Fruit fly (Drosophila melanogaster) whole organism, adult: ENCODE measurements around the gene CG33965.

Source experiments
- CG11617 ChIP-seq: fragments of 200-800 bp; sonication (Bioruptor generic); optimal IDR thresholded peaks from 2 replicates; lab custom pipeline; 2017; ENCODE audit warnings: mild to moderate bottlenecking, missing biosample characterization, missing genetic modification reagents, missing genetic modification characterization
- CG12768 ChIP-seq: fragments of 200-800 bp; sonication (Bioruptor generic); optimal IDR thresholded peaks from 2 replicates; lab custom pipeline; 2017; ENCODE audit warnings: missing biosample characterization, missing genetic modification characterization, mild to moderate bottlenecking, moderate library complexity, missing genetic modification reagents
- CG14711 ChIP-seq: fragments of 200-800 bp; sonication (Bioruptor generic); optimal IDR thresholded peaks from 2 replicates; lab custom pipeline; 2018; ENCODE audit warnings: missing biosample characterization, mild to moderate bottlenecking, missing genetic modification characterization, moderate library complexity
- CG1620 ChIP-seq: fragments of 200-800 bp; sonication (Bioruptor generic); optimal IDR thresholded peaks from 2 replicates; lab custom pipeline; 2016; ENCODE audit warnings: missing biosample characterization, missing genetic modification characterization
- CG33017 ChIP-seq: fragments of 200-800 bp; sonication (Bioruptor generic); optimal IDR thresholded peaks from 2 replicates; lab custom pipeline; 2018; ENCODE audit warnings: missing biosample characterization, mild to moderate bottlenecking, missing genetic modification characterization, moderate library complexity
- CG5204 ChIP-seq: fragments of 200-800 bp; sonication (Bioruptor generic); optimal IDR thresholded peaks from 2 replicates; lab custom pipeline; 2016; ENCODE audit warnings: missing biosample characterization, missing genetic modification characterization
- CG7045 ChIP-seq: fragments of 200-800 bp; sonication (Bioruptor generic); optimal IDR thresholded peaks from 2 replicates; lab custom pipeline; 2017; ENCODE audit warnings: missing biosample characterization, mild to moderate bottlenecking, missing genetic modification characterization
- CG7101 ChIP-seq: fragments of 200-800 bp; sonication (Bioruptor generic); optimal IDR thresholded peaks from 2 replicates; lab custom pipeline; 2018; ENCODE audit warnings: missing biosample characterization, mild to moderate bottlenecking, missing genetic modification characterization, moderate library complexity
- Clk ChIP-seq: fragments of 200-800 bp; sonication (Bioruptor generic); optimal IDR thresholded peaks from 2 replicates; lab custom pipeline; 2017; ENCODE audit warnings: missing biosample characterization, missing genetic modification characterization
- Crg-1 ChIP-seq: fragments of 200-800 bp; sonication (Bioruptor generic); optimal IDR thresholded peaks from 2 replicates; lab custom pipeline; 2016; ENCODE audit warnings: missing biosample characterization, missing genetic modification characterization
- Hr96 ChIP-seq: fragments of 200-800 bp; sonication (Bioruptor generic); optimal IDR thresholded peaks from 2 replicates; lab custom pipeline; 2016; ENCODE audit warnings: missing biosample characterization, missing genetic modification characterization
- Mnt ChIP-seq: fragments of 200-800 bp; sonication (Bioruptor generic); optimal IDR thresholded peaks from 2 replicates; lab custom pipeline; 2016; ENCODE audit warnings: missing biosample characterization, mild to moderate bottlenecking, missing genetic modification characterization
- bab1 ChIP-seq: fragments of 200-800 bp; sonication (Bioruptor generic); optimal IDR thresholded peaks from 3 replicates; lab custom pipeline; 2019; ENCODE audit warnings: missing biosample characterization, mild to moderate bottlenecking, missing genetic modification characterization, moderate library complexity
- cic ChIP-seq: fragments of 200-800 bp; sonication (Bioruptor generic); optimal IDR thresholded peaks from 2 replicates; lab custom pipeline; 2017; ENCODE audit warnings: missing biosample characterization, mild to moderate bottlenecking, missing genetic modification characterization, moderate library complexity
- cnc ChIP-seq, 2 experiments: fragments of >200 bp; optimal IDR thresholded peaks; 2 replicates each; lab custom pipeline; 2017
- kay ChIP-seq: fragments of 200-800 bp; sonication (Bioruptor generic); peaks from one replicate; lab custom pipeline; 2016; ENCODE audit warnings: missing biosample characterization, missing genetic modification characterization, borderline replicate concordance
- ovo ChIP-seq: fragments of 200-800 bp; sonication (Bioruptor generic); optimal IDR thresholded peaks from 2 replicates; lab custom pipeline; 2016; ENCODE audit warnings: missing biosample characterization, missing genetic modification characterization
- pad ChIP-seq: fragments of 200-800 bp; sonication (Bioruptor generic); optimal IDR thresholded peaks from 3 replicates; lab custom pipeline; 2017; ENCODE audit warnings: missing biosample characterization, missing genetic modification characterization, mild to moderate bottlenecking, moderate library complexity, missing genetic modification reagents
- tj ChIP-seq: fragments of 200-800 bp; sonication (Bioruptor generic); optimal IDR thresholded peaks from 3 replicates; lab custom pipeline; 2017; ENCODE audit warnings: missing biosample characterization, mild to moderate bottlenecking, missing genetic modification characterization, moderate library complexity
- toe ChIP-seq: fragments of 200-800 bp; sonication (Bioruptor generic); optimal IDR thresholded peaks from 2 replicates; lab custom pipeline; 2016; ENCODE audit warnings: missing biosample characterization, missing genetic modification characterization

The CG33965 gene

dm6 chr3L:1247627-1248295 lies 15.1 kb downstream of the CG33965 start, which contains the start of the genes Psf1 and Sac1:
Gene Psf1 (minus strand): TSS chr3L:1247677.
Gene Sac1 (plus strand): TSS chr3L:1247817.
- TF ChIP-seq CG1620 (GFP tag; lab: Kevin White, UChicago), result peak; percentile 29
- peak; percentile 19 for TF ChIP-seq CG14711 (tag; lab: Kevin White, UChicago)
- TF ChIP-seq tj (GFP tag; lab: Kevin White, UChicago), result no peak
- no peak for TF ChIP-seq CG11617 (GFP tag; lab: Kevin White, UChicago)
- TF ChIP-seq CG7101 (tag; lab: Kevin White, UChicago), result no peak
- TF ChIP-seq toe (GFP tag; lab: Kevin White, UChicago), result peak; percentile 49
- TF ChIP-seq Clk (GFP tag; lab: Kevin White, UChicago), result no peak
- no peak for TF ChIP-seq bab1 (GFP tag; lab: Kevin White, UChicago)
- no peak for TF ChIP-seq cnc (optimal IDR thresholded peaks at IDR 0.05; lab: Kevin White, UChicago)
- TF ChIP-seq pad (GFP tag; lab: Kevin White, UChicago), result no peak
- TF ChIP-seq CG7045 (GFP tag; lab: Kevin White, UChicago), result peak; percentile 5
- TF ChIP-seq Hr96 (GFP tag; lab: Kevin White, UChicago), result peak; percentile 55
- peak; percentile 30 for TF ChIP-seq CG5204
- TF ChIP-seq CG12768, result no peak
- no peak for TF ChIP-seq cic (GFP tag; lab: Kevin White, UChicago)
- no peak for TF ChIP-seq Crg-1 (GFP tag; lab: Kevin White, UChicago)
- no peak for TF ChIP-seq ovo
- TF ChIP-seq Mnt (GFP tag; lab: Kevin White, UChicago), result peak; percentile 20
- no peak for TF ChIP-seq kay (GFP tag; lab: Kevin White, UChicago)
- TF ChIP-seq CG33017 (tag; lab: Kevin White, UChicago), result no peak

dm6 chr3L:1250396-1250795 lies 17.7 kb downstream of the CG33965 start, which contains the start of gene Bfc:
Gene Bfc (plus strand): TSS chr3L:1250696.
- TF ChIP-seq CG5204 (no peak), CG7045 (GFP tag; lab: Kevin White, UChicago) (no peak), pad (GFP tag; lab: Kevin White, UChicago) (no peak), toe (GFP tag; lab: Kevin White, UChicago) (no peak), cic (GFP tag; lab: Kevin White, UChicago) (no peak), CG14711 (tag; lab: Kevin White, UChicago) (no peak), Clk (GFP tag; lab: Kevin White, UChicago) (no peak), CG7101 (tag; lab: Kevin White, UChicago) (no peak), bab1 (GFP tag; lab: Kevin White, UChicago) (no peak), tj (GFP tag; lab: Kevin White, UChicago) (no peak), CG12768 (no peak), Mnt (GFP tag; lab: Kevin White, UChicago) (no peak), cnc (optimal IDR thresholded peaks at IDR 0.05; lab: Kevin White, UChicago) (no peak), CG1620 (GFP tag; lab: Kevin White, UChicago) (no peak), ovo (no peak), kay (GFP tag; lab: Kevin White, UChicago) (no peak), CG11617 (GFP tag; lab: Kevin White, UChicago) (no peak)

DNA sequence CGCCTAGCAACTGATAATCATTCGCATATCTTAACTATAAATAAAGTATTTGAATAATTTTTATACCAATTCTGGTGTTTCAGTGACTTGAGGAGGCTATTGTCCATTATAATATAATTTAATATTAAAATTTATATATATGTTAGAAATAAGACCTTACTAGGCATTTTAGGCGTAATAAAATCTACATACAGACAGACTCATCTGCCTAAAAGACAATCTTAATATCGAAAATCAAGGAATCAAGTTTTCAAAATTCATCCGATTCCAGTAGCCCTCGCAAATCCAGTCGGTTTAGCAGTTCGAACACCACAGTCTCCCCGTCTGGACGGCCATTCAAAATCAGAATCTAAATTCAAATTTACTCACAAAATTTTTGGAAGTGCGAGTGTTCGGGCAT lies 19.0 kb downstream of the CG33965 start, which contains the start of the genes CG9130 and CG9133:
Gene CG9130 (plus strand): TSS at position 301 of the 400 bp plus-strand sequence.
Gene CG9133 (plus strand): TSS at position 301 of the 400 bp plus-strand sequence.
- TF ChIP-seq pad (GFP tag; lab: Kevin White, UChicago), result no peak
- no peak for TF ChIP-seq cic (GFP tag; lab: Kevin White, UChicago)
- TF ChIP-seq Crg-1 (GFP tag; lab: Kevin White, UChicago), result no peak
- no peak for TF ChIP-seq Clk (GFP tag; lab: Kevin White, UChicago)
- no peak for TF ChIP-seq kay (GFP tag; lab: Kevin White, UChicago)
- no peak for TF ChIP-seq toe (GFP tag; lab: Kevin White, UChicago)
- no peak for TF ChIP-seq Hr96 (GFP tag; lab: Kevin White, UChicago)
- TF ChIP-seq ovo, result no peak
- no peak for TF ChIP-seq CG7101 (tag; lab: Kevin White, UChicago)
- no peak for TF ChIP-seq CG33017 (tag; lab: Kevin White, UChicago)
- TF ChIP-seq CG5204, result no peak
- no peak for TF ChIP-seq cnc (optimal IDR thresholded peaks at IDR 0.05; lab: Kevin White, UChicago)
- no peak for TF ChIP-seq CG7045 (GFP tag; lab: Kevin White, UChicago)
- TF ChIP-seq CG14711 (tag; lab: Kevin White, UChicago), result no peak
- no peak for TF ChIP-seq CG11617 (GFP tag; lab: Kevin White, UChicago)
- no peak for TF ChIP-seq CG12768
- no peak for TF ChIP-seq Mnt (GFP tag; lab: Kevin White, UChicago)

DNA sequence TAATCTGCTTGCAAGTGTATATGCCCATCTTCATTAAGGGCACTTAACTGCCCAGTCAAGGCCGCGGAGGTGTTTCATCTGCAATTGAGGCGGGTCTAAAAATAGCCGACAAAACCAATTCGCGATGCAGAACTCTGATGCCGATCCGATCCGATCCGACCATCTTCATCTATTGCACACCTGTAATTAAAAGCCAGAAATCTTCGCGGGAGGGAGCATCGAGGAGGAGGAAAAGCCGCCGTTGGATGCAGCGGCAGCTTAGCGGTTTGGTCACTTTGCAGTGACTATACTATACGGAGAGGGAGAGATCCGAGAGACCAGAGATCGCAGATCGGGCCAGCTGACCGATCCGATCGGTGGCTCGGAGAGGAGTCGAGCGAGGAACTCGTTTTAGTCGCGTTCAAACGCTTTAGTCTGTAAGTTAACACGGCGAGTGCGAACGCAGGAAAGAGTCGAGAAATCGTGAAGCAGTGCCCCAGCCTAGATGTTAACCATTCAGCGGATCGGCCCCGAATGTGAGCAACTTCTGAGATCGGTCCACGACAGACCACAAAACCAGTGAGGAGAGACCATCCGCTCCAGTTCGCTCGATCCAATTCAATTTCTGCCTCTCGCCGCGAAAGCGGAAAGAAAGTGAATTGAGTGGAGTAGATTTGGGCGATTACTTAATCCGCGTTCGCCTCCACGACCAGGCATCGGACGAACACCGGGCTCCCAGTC lies 23.5 kb downstream of the CG33965 start, which contains the start of gene tfc:
Gene tfc (plus strand): TSS at position 389 of the 720 bp plus-strand sequence.
- no peak for TF ChIP-seq kay (GFP tag; lab: Kevin White, UChicago)
- no peak for TF ChIP-seq toe (GFP tag; lab: Kevin White, UChicago)
- TF ChIP-seq Clk (GFP tag; lab: Kevin White, UChicago), result no peak
- no peak for TF ChIP-seq CG7101 (tag; lab: Kevin White, UChicago)
- no peak for TF ChIP-seq Crg-1 (GFP tag; lab: Kevin White, UChicago)
- TF ChIP-seq CG33017 (tag; lab: Kevin White, UChicago), result no peak
- TF ChIP-seq cnc (optimal IDR thresholded peaks at IDR 0.05; lab: Kevin White, UChicago), result no peak
- TF ChIP-seq ovo, result no peak
- no peak for TF ChIP-seq bab1 (GFP tag; lab: Kevin White, UChicago)
- no peak for TF ChIP-seq Mnt (GFP tag; lab: Kevin White, UChicago)
- TF ChIP-seq Hr96 (GFP tag; lab: Kevin White, UChicago), result no peak
- no peak for TF ChIP-seq CG7045 (GFP tag; lab: Kevin White, UChicago)
- no peak for TF ChIP-seq CG11617 (GFP tag; lab: Kevin White, UChicago)
- no peak for TF ChIP-seq tj (GFP tag; lab: Kevin White, UChicago)
